Worm (Caenorhabditis elegans) whole organism, dauer: ENCODE results near the gene T25G12.11.

Source experiments
- unc-62 ChIP-seq: sonication (generic microtip); optimal IDR thresholded peaks from 2 replicates; lab custom pipeline; 2017; ENCODE audit warnings: missing biosample characterization, missing genetic modification reagents, missing genetic modification characterization

Gene T25G12.11

ce11 chrX:17209265-17209664 is 28.1 kb downstream of the T25G12.11 start, which contains the start of gene T08G2.2:
Gene T08G2.2 (minus strand): TSS chrX:17209365.
- no peak for TF ChIP-seq unc-62 (GFP tag; lab: Kevin White, UChicago)

- TF ChIP-seq unc-62 (GFP tag; lab: Kevin White, UChicago): no peak
Measured at ce11 chrX:17205853-17206252, 31.5 kb downstream of the T25G12.11 start.

- TF ChIP-seq unc-62 (GFP tag; lab: Kevin White, UChicago): no peak
Measured at ce11 chrX:17203399-17203798, 33.9 kb downstream of the T25G12.11 start.

ce11 chrX:17197824-17198223 is 39.5 kb downstream of the T25G12.11 start:
- no peak for TF ChIP-seq unc-62 (GFP tag; lab: Kevin White, UChicago)

- TF ChIP-seq unc-62 (GFP tag; lab: Kevin White, UChicago): no peak
Measured at ce11 chrX:17195080-17195479, 42.3 kb downstream of the T25G12.11 start, which contains the start of gene B0302.5. Gene B0302.5 (minus strand): TSS chrX:17195137.
